Fruit fly (Drosophila melanogaster): Measurements from ENCODE around the gene CG5281.

CG5281 gene

dm6 chr3R:11435537-11436234 is at the start of gene CG5281, which contains the start of gene Exd2 (continued):
- peak; percentile 48; the same call in 1 of the 2 replicates for TF ChIP-seq Scr (GFP tag; IDR thresholded peaks at IDR 0.05; ENCODE audit: partially characterized antibody)
- TF ChIP-seq CG7839 (tag; optimal IDR thresholded peaks at IDR 0.05), result peak; percentile 43
- TF ChIP-seq Doc3 (GFP tag; IDR thresholded peaks at IDR 0.05; ENCODE audit: partially characterized antibody), result no peak
- no peak for TF ChIP-seq ac (GFP tag; optimal IDR thresholded peaks at IDR 0.05)
- TF ChIP-seq CG15269 (tag; optimal IDR thresholded peaks at IDR 0.05), result peak; percentile 67
- TF ChIP-seq CG9876 (GFP tag; optimal IDR thresholded peaks at IDR 0.05), result peak; percentile 21
- TF ChIP-seq CG3838 (GFP tag; optimal IDR thresholded peaks at IDR 0.05), result peak; percentile 5
- peak; percentile 26 for TF ChIP-seq az2 (GFP tag; optimal IDR thresholded peaks at IDR 0.05)
- no peak for TF ChIP-seq hb (GFP tag; IDR thresholded peaks at IDR 0.05; ENCODE audit: partially characterized antibody)
- TF ChIP-seq CG16863 (GFP tag; optimal IDR thresholded peaks at IDR 0.05), result peak; percentile 53
- TF ChIP-seq tin (GFP tag; optimal IDR thresholded peaks at IDR 0.05), result peak; percentile 59
- TF ChIP-seq CG4424 (GFP tag; optimal IDR thresholded peaks at IDR 0.05), result peak; percentile 43
- TF ChIP-seq CG13894 (tag; optimal IDR thresholded peaks at IDR 0.05), result peak; percentile 17
- no peak for TF ChIP-seq Dek (tag; optimal IDR thresholded peaks at IDR 0.05)
- peak; percentile 46 for TF ChIP-seq gcm (GFP tag; optimal IDR thresholded peaks at IDR 0.05)
- no peak for TF ChIP-seq Hmx (GFP tag; optimal IDR thresholded peaks at IDR 0.05)
- peak; percentile 9 for TF ChIP-seq CG1233 (GFP tag; optimal IDR thresholded peaks at IDR 0.05)
- TF ChIP-seq stc (GFP tag; IDR thresholded peaks at IDR 0.05), result 0 out of 2 replicates have a peak, but pooled peaks have one; percentile 17
- TF ChIP-seq Abd-B (GFP tag; optimal IDR thresholded peaks at IDR 0.05), result peak; percentile 53
- peak; percentile 47 for TF ChIP-seq CG2712 (tag; optimal IDR thresholded peaks at IDR 0.05)
- no peak for TF ChIP-seq BtbVII (GFP tag; optimal IDR thresholded peaks at IDR 0.05)
- TF ChIP-seq zf30C (GFP tag; optimal IDR thresholded peaks at IDR 0.05), result no peak
- no peak for TF ChIP-seq CG3726 (GFP tag; IDR thresholded peaks at IDR 0.05)
- TF ChIP-seq Awh (GFP tag; IDR thresholded peaks at IDR 0.05), result peak; percentile 34; the same call in 1 of the 2 replicates
- no peak for TF ChIP-seq CG1792 (GFP tag; optimal IDR thresholded peaks at IDR 0.05)
- TF ChIP-seq tx (GFP tag; optimal IDR thresholded peaks at IDR 0.05), result peak; percentile 62
- TF ChIP-seq CG4707 (GFP tag; optimal IDR thresholded peaks at IDR 0.05), result peak; percentile 11
- TF ChIP-seq CG12155 (GFP tag; optimal IDR thresholded peaks at IDR 0.05), result peak; percentile 55
- peak; percentile 36 for TF ChIP-seq CG9797 (GFP tag; optimal IDR thresholded peaks at IDR 0.05)
- TF ChIP-seq CG9817 (tag; optimal IDR thresholded peaks at IDR 0.05), result peak; percentile 50
- no peak for TF ChIP-seq HLHmδ (GFP tag; optimal IDR thresholded peaks at IDR 0.05)
- TF ChIP-seq Bgb (GFP tag; IDR thresholded peaks at IDR 0.05; ENCODE audit: partially characterized antibody), result 0 out of 2 replicates have a peak, but pooled peaks have one; percentile 9
- peak; percentile 58 for TF ChIP-seq Antp (GFP tag; optimal IDR thresholded peaks at IDR 0.05)
- TF ChIP-seq Rx (GFP tag; IDR thresholded peaks at IDR 0.05), result no peak
- no peak for TF ChIP-seq zen2 (GFP tag; IDR thresholded peaks at IDR 0.05; ENCODE audit: partially characterized antibody)
- no peak; the same call in 2 of the 3 replicates for TF ChIP-seq so (GFP tag; IDR thresholded peaks at IDR 0.05)
- TF ChIP-seq CG17385 (GFP tag; optimal IDR thresholded peaks at IDR 0.05), result peak; percentile 62
- TF ChIP-seq Lhr (GFP tag; optimal IDR thresholded peaks at IDR 0.05), result peak; percentile 64
- TF ChIP-seq Fer2 (tag; optimal IDR thresholded peaks at IDR 0.05), result peak; percentile 22
- TF ChIP-seq CG12391 (tag; optimal IDR thresholded peaks at IDR 0.05), result peak; percentile 70
- TF ChIP-seq pho (GFP tag; optimal IDR thresholded peaks at IDR 0.05), result peak; percentile 50
- TF ChIP-seq CG3995 (GFP tag; optimal IDR thresholded peaks at IDR 0.05), result no peak
- no peak for TF ChIP-seq sens-2 (GFP tag; IDR thresholded peaks at IDR 0.05)
- TF ChIP-seq eve (GFP tag; optimal IDR thresholded peaks at IDR 0.05), result no peak
- TF ChIP-seq CG14667 (GFP tag; IDR thresholded peaks at IDR 0.05), result no peak
- TF ChIP-seq CG4360 (GFP tag; IDR thresholded peaks at IDR 0.05), result no peak
- peak in 1 of 2 experiments; percentile 52 for TF ChIP-seq bsh (GFP tag; optimal IDR thresholded peaks at IDR 0.05)
- no peak for TF ChIP-seq pros (GFP tag; optimal IDR thresholded peaks at IDR 0.05)
- TF ChIP-seq wek (GFP tag; optimal IDR thresholded peaks at IDR 0.05), result peak; percentile 13

Data from whole organism, embryonic.